Worm (Caenorhabditis elegans) whole organism, L1 larva: ENCODE measurements around the gene T21C12.4.

ENCODE experiments used
- ces-1 ChIP-seq: fragments of 150-350 bp; optimal IDR thresholded peaks from 2 replicates; lab custom pipeline; 2014; ENCODE audit warnings: missing biosample characterization, missing genetic modification reagents, missing genetic modification characterization
- rnt-1 ChIP-seq: sonication (generic microtip); optimal IDR thresholded peaks from 2 replicates; lab custom pipeline; 2016; ENCODE audit warnings: mild to moderate bottlenecking, missing genetic modification characterization, moderate library complexity, missing compliant biosample characterization

DNA sequence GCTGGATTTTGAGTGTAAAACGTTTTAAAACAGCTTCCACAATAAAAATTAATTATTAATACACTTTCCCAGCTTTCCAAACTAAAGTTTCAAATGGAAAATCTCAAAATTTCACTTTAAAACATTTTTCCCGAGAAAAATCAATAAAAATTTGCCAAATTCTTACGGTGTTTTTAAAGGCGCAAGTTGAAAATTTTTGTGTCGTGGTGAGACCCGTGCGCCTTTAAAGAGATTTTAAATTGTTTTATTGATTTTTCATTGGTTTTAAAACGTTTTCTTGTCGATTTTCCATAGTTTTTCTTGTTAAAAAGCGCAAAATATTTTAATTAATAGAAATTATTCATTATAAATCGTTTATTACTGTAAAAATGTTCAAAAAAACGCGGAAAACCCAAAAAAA, 4.1 kb upstream of the T21C12.4 start, which contains the start of gene Y45F3A.1:
- TF ChIP-seq rnt-1 (tag; lab: Kevin White, UChicago): no peak
- no peak for TF ChIP-seq ces-1 (GFP tag; lab: Kevin White, UChicago)
